Worm (Caenorhabditis elegans): ENCODE measurements around the gene thn-5.
"Not testable (repeated sequence)": the region's sequence is repeated elsewhere in the genome, so short reads cannot be mapped to it uniquely, and the experiment has no call there.

thn-5 gene

ce11 chrIV:5260289-5260688 lies 29.7 kb downstream of the thn-5 start, which contains the start of gene msp-19:
msp-19 (plus strand) TSS chrIV:5260589.
- TF ChIP-seq ets-4 (GFP tag; optimal IDR thresholded peaks at IDR 0.05); Y53G8AR.9 (GFP tag; conservative IDR thresholded peaks at IDR 0.05); nhr-120 (GFP tag; IDR thresholded peaks at IDR 0.05): not testable (repeated sequence)

- TF ChIP-seq hmg-1.2 (GFP tag; IDR thresholded peaks at IDR 0.05), result peak; percentile 80
- TF ChIP-seq madf-3 (GFP tag; IDR thresholded peaks at IDR 0.05), result 0 out of 2 replicates have a peak, but pooled peaks have one; percentile 55
- TF ChIP-seq dox-1 (GFP tag; IDR thresholded peaks at IDR 0.05), result 0 out of 2 replicates have a peak, but pooled peaks have one; percentile 43
- TF ChIP-seq tbp1 (GFP tag; optimal IDR thresholded peaks at IDR 0.05), result peak; percentile 45
- TF ChIP-seq hsf-1 (GFP tag; IDR thresholded peaks at IDR 0.05), result peak; percentile 68; the same call in 1 of the 2 replicates
- peak; percentile 81 for TF ChIP-seq madf-6 (GFP tag; IDR thresholded peaks at IDR 0.05)
- TF ChIP-seq hmg-20 (GFP tag; IDR thresholded peaks at IDR 0.05), result 0 out of 2 replicates have a peak, but pooled peaks have one; percentile 42
- peak; percentile 97 for TF ChIP-seq attf-6 (GFP tag; IDR thresholded peaks at IDR 0.05)
- TF ChIP-seq C17E4.6 (GFP tag; IDR thresholded peaks at IDR 0.05), result peak; percentile 58; the same call in 1 of the 2 replicates
- TF ChIP-seq pbrm-1 (GFP tag; IDR thresholded peaks at IDR 0.05), result peak; percentile 78
- TF ChIP-seq ceh-100 (GFP tag; IDR thresholded peaks at IDR 0.05), result peak; percentile 39
- TF ChIP-seq snpc-4 (GFP tag; optimal IDR thresholded peaks at IDR 0.05), result peak; percentile 60
- peak; percentile 48 to 95 (median 90) for TF ChIP-seq snpc-4 (tag; optimal IDR thresholded peaks at IDR 0.05)
- TF ChIP-seq rcor-1 (GFP tag; IDR thresholded peaks at IDR 0.05), result peak; percentile 49; the same call in 1 of the 2 replicates
- peak; percentile 46 for TF ChIP-seq snpc-1.1 (tag; optimal IDR thresholded peaks at IDR 0.05; ENCODE audit: insufficient read depth)
- peak; percentile 82 for TF ChIP-seq Y56A3A.18 (GFP tag; IDR thresholded peaks at IDR 0.05)
- TF ChIP-seq ekl-4 (GFP tag; IDR thresholded peaks at IDR 0.05), result peak; percentile 75; the same call in 1 of the 2 replicates
- TF ChIP-seq F33H1.4 (GFP tag; IDR thresholded peaks at IDR 0.05), result peak; percentile 58
- peak; percentile 92 for TF ChIP-seq D2030.7 (GFP tag; IDR thresholded peaks at IDR 0.05)
- 0 out of 2 replicates have a peak, but pooled peaks have one; percentile 57 for TF ChIP-seq Y53G8AR.9 (GFP tag; conservative IDR thresholded peaks at IDR 0.05)
- peak; percentile 74 for TF ChIP-seq nfyb-1 (GFP tag; IDR thresholded peaks at IDR 0.05)
Observed at ce11 chrIV:5261786-5262185, 31.2 kb downstream of the thn-5 start.

DNA sequence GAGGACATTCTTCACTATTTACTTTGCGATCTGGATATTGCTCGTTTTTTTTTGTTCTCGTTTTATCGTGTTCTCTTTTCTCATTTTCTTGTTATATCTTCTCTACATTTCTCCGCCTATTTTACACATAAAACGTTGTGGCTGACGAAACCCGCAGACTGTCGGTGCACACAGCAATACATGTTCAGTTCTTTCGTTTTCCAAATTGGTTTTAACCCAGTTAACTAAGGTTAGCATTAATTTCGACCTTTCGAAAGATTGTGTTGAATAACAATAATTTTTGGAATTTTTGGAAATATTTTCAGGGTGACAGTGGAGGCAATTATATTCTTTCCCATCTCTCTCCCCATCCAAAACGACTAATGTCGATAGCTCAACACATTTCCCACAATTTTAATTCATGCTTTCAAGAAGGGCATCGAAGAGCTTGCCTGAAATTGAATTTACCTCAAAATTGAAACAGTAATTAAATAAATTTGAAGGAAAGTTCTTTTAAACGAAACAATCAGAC lies 34.1 kb downstream of the thn-5 start:
- TF ChIP-seq pbrm-1 (GFP tag; IDR thresholded peaks at IDR 0.05) (peak; percentile 85), Y56A3A.18 (GFP tag; IDR thresholded peaks at IDR 0.05) (peak; percentile 41; the same call in 1 of the 2 replicates), lin-26 (GFP tag; IDR thresholded peaks at IDR 0.05) (peak; percentile 63; the same call in 1 of the 2 replicates), hsf-1 (GFP tag; IDR thresholded peaks at IDR 0.05) (peak; percentile 63; the same call in 1 of the 2 replicates), snpc-4 (GFP tag; optimal IDR thresholded peaks at IDR 0.05) (peak; percentile 93), snpc-4 (tag; optimal IDR thresholded peaks at IDR 0.05) (peak; percentile 84 to 97 (median 95)), tbp1 (GFP tag; optimal IDR thresholded peaks at IDR 0.05) (peak; percentile 69), ztf-25 (GFP tag; IDR thresholded peaks at IDR 0.05) (0 out of 2 replicates have a peak, but pooled peaks have one; percentile 73), snpc-1.1 (tag; optimal IDR thresholded peaks at IDR 0.05; ENCODE audit: insufficient read depth) (peak; percentile 88), attf-6 (GFP tag; IDR thresholded peaks at IDR 0.05) (peak; percentile 99), ama-1 (optimal IDR thresholded peaks at IDR 0.05) (peak; percentile 26), F49E8.2 (tag; optimal IDR thresholded peaks at IDR 0.05; ENCODE audit: insufficient read depth) (peak; percentile 69), B0336.3 (GFP tag; IDR thresholded peaks at IDR 0.05) (0 out of 2 replicates have a peak, but pooled peaks have one; percentile 26), rcor-1 (GFP tag; IDR thresholded peaks at IDR 0.05) (peak; percentile 38; the same call in 1 of the 2 replicates), nfyb-1 (GFP tag; IDR thresholded peaks at IDR 0.05) (peak; percentile 62; the same call in 1 of the 2 replicates), ceh-100 (GFP tag; IDR thresholded peaks at IDR 0.05) (peak; percentile 35; the same call in 1 of the 2 replicates), hrde-1 (tag; optimal IDR thresholded peaks at IDR 0.05; ENCODE audit: borderline replicate concordance) (peak; percentile 42), ceh-91 (GFP tag; IDR thresholded peaks at IDR 0.05) (peak; percentile 38; the same call in 1 of the 2 replicates), madf-6 (GFP tag; IDR thresholded peaks at IDR 0.05) (peak; percentile 80), C17E4.6 (GFP tag; IDR thresholded peaks at IDR 0.05) (peak; percentile 55; the same call in 1 of the 2 replicates), Y53G8AR.9 (GFP tag; conservative IDR thresholded peaks at IDR 0.05) (peak; percentile 65; the same call in 1 of the 2 replicates), xnd-1 (tag; optimal IDR thresholded peaks at IDR 0.05) (peak; percentile 7), Y79H2A.3 (GFP tag; conservative IDR thresholded peaks at IDR 0.05) (0 out of 2 replicates have a peak, but pooled peaks have one; percentile 12), hmg-1.2 (GFP tag; IDR thresholded peaks at IDR 0.05) (peak; percentile 82), madf-3 (GFP tag; IDR thresholded peaks at IDR 0.05) (0 out of 2 replicates have a peak, but pooled peaks have one; percentile 38), B0019.2 (GFP tag; conservative IDR thresholded peaks at IDR 0.05) (0 out of 2 replicates have a peak, but pooled peaks have one; percentile 28), mcd-1 (GFP tag; IDR thresholded peaks at IDR 0.05) (peak; percentile 56; the same call in 1 of the 2 replicates), aptf-3 (GFP tag; IDR thresholded peaks at IDR 0.05) (0 out of 2 replicates have a peak, but pooled peaks have one; percentile 8), ztf-28 (GFP tag; IDR thresholded peaks at IDR 0.05) (0 out of 2 replicates have a peak, but pooled peaks have one; percentile 53), ekl-4 (GFP tag; IDR thresholded peaks at IDR 0.05) (peak; percentile 82), D2030.7 (GFP tag; IDR thresholded peaks at IDR 0.05) (peak; percentile 95), F33H1.4 (GFP tag; IDR thresholded peaks at IDR 0.05) (peak; percentile 52; the same call in 1 of the 2 replicates), snpc-1.3 (tag; optimal IDR thresholded peaks at IDR 0.05; ENCODE audit: insufficient read depth) (peak; percentile 15)
- not testable (repeated sequence) for TF ChIP-seq ama-1 (GFP tag; optimal IDR thresholded peaks at IDR 0.05)
